Worm (Caenorhabditis elegans): ENCODE data around the gene hrde-1.

DNA sequence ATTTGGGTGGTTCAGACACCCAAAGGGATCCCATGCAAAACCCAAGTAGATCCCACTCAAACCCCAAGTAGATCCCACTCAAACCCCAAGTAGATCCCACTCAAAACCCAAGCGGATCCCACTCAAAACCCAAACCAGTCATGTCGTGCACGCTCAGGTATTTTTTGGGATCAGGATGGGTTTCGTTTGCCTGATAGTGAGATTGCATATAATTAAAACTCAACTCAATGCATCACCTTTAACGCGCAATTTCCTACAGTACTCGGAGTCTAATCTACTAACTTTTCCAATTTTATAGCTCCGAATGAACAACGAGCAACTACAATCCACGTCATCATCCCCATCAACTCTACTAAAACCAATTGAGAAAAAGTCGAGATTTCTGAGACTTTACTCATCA, 33.2 kb upstream of the hrde-1 start, which contains the start of gene phlp-2:
- no peak for TF ChIP-seq sea-2 (GFP tag; optimal IDR thresholded peaks at IDR 0.05)
- no peak for TF ChIP-seq lin-15B (tag; optimal IDR thresholded peaks at IDR 0.05)
- TF ChIP-seq daf-12 (tag; optimal IDR thresholded peaks at IDR 0.05): no peak
- TF ChIP-seq mml-1 (tag; optimal IDR thresholded peaks at IDR 0.05): no peak
- no peak for TF ChIP-seq nhr-67 (tag; optimal IDR thresholded peaks at IDR 0.05)
- no peak for TF ChIP-seq nhr-77 (tag; optimal IDR thresholded peaks at IDR 0.05)
- TF ChIP-seq mdl-1 (tag; optimal IDR thresholded peaks at IDR 0.05): no peak
- no peak for TF ChIP-seq tbx-2 (tag; optimal IDR thresholded peaks at IDR 0.05)
- TF ChIP-seq elt-3 (tag; optimal IDR thresholded peaks at IDR 0.05): no peak
- TF ChIP-seq elt-2 (tag; optimal IDR thresholded peaks at IDR 0.05): no peak

Measured in whole organism, L3 larva.